Fruit fly (Drosophila melanogaster): ENCODE results near the gene CG4461.

Gene CG4461

DNA sequence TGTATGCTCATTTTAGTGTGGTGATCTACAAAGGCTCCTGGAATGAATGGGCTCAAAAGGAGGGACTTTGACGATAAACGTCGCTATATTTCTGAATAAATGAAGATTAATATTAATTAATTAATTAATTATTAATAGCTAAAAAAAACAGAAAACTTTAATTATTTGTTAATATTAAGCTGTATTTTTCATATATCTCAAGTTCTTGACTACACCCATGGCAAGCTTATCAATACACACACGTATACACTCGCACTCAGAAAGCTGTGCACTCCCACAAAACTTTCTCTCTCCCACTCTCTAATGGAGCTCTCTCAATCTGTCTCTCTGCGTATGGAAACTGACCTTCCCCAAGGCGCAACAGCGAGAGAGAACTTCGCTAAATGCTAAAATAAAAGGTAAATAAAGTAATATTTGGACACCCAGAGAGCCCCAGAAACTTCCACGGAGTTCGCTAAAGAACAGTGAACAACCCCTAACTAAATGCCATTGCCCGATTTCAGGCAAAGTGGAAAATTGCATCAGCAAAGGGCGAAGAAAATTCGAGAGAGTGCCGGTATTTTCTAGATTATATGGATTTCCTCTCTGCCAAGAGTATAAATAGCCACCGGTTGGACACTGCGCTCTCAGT lies 1.7 kb upstream of the CG4461 start:
- peak; percentile 86 for TF ChIP-seq CG3919 (GFP tag; optimal IDR thresholded peaks at IDR 0.05)
- peak; percentile 0 for TF ChIP-seq fd85E (GFP tag; optimal IDR thresholded peaks at IDR 0.05)
- peak; percentile 83 for TF ChIP-seq achi (GFP tag; optimal IDR thresholded peaks at IDR 0.05)
- peak; percentile 82 for TF ChIP-seq svp (GFP tag)
- peak; percentile 81 for TF ChIP-seq Met (GFP tag; optimal IDR thresholded peaks at IDR 0.05)
- peak; percentile 73 for TF ChIP-seq CG11294 (GFP tag; IDR thresholded peaks at IDR 0.05)
- peak; percentile 53 for TF ChIP-seq CG9139 (GFP tag; optimal IDR thresholded peaks at IDR 0.05)
- peak; percentile 68 for TF ChIP-seq CG11762 (GFP tag; optimal IDR thresholded peaks at IDR 0.05; ENCODE audit: insufficient read depth)
- TF ChIP-seq CG34406 (GFP tag; optimal IDR thresholded peaks at IDR 0.05), result peak; percentile 79
- TF ChIP-seq CG16779 (tag; optimal IDR thresholded peaks at IDR 0.05), result peak; percentile 72
- peak; percentile 84 for TF ChIP-seq Hr4 (GFP tag; optimal IDR thresholded peaks at IDR 0.05)
- peak; percentile 83 for TF ChIP-seq CG10631 (GFP tag; optimal IDR thresholded peaks at IDR 0.05)
- peak; percentile 8 to 56 for TF ChIP-seq salr (GFP tag; optimal IDR thresholded peaks at IDR 0.05)
- peak; percentile 43 for TF ChIP-seq CG31627 (GFP tag; optimal IDR thresholded peaks at IDR 0.05)
- no peak for TF ChIP-seq dsx (GFP tag; optimal IDR thresholded peaks at IDR 0.05; ENCODE audit: poor library complexity, severe bottlenecking)
- peak; percentile 83 for TF ChIP-seq CG6276 (GFP tag; optimal IDR thresholded peaks at IDR 0.05)
- TF ChIP-seq CG10669 (GFP tag; optimal IDR thresholded peaks at IDR 0.05), result peak; percentile 69
- peak; percentile 90 for TF ChIP-seq CG15336 (GFP tag; IDR thresholded peaks at IDR 0.05)
- TF ChIP-seq Smox (GFP tag; optimal IDR thresholded peaks at IDR 0.05), result peak; percentile 84
- TF ChIP-seq ss (GFP tag; optimal IDR thresholded peaks at IDR 0.05), result no peak
- TF ChIP-seq vri (GFP tag; optimal IDR thresholded peaks at IDR 0.05), result peak; percentile 54
- TF ChIP-seq fkh (GFP tag; optimal IDR thresholded peaks at IDR 0.05), result peak; percentile 20
- peak; percentile 36 for TF ChIP-seq Hr39 (GFP tag; optimal IDR thresholded peaks at IDR 0.05)
- peak; percentile 68 for TF ChIP-seq cyc (GFP tag; optimal IDR thresholded peaks at IDR 0.05)
- TF ChIP-seq Sox102F (GFP tag; optimal IDR thresholded peaks at IDR 0.05), result peak; percentile 65
- TF ChIP-seq Blimp-1 (GFP tag; optimal IDR thresholded peaks at IDR 0.05), result peak; percentile 27
- peak; percentile 81 for TF ChIP-seq topi (GFP tag; optimal IDR thresholded peaks at IDR 0.05)
- TF ChIP-seq CG8319 (GFP tag; optimal IDR thresholded peaks at IDR 0.05), result peak; percentile 46
- TF ChIP-seq lz (GFP tag; optimal IDR thresholded peaks at IDR 0.05), result peak; percentile 69
- no peak for TF ChIP-seq Hr38 (GFP tag; optimal IDR thresholded peaks at IDR 0.05)
- TF ChIP-seq eg (GFP tag; IDR thresholded peaks at IDR 0.05), result peak; percentile 86
- peak; percentile 94 for TF ChIP-seq Eip78C (GFP tag)
- peak; percentile 69 for TF ChIP-seq Sox14 (GFP tag; optimal IDR thresholded peaks at IDR 0.05)
- peak; percentile 85 for TF ChIP-seq CG6163 (GFP tag; IDR thresholded peaks at IDR 0.05)
- TF ChIP-seq CG8632 (GFP tag; optimal IDR thresholded peaks at IDR 0.05), result peak; percentile 77
- peak; percentile 4 for TF ChIP-seq Ets21C (GFP tag; optimal IDR thresholded peaks at IDR 0.05)
- peak; percentile 78 for TF ChIP-seq Gug (GFP tag; IDR thresholded peaks at IDR 0.05)
- TF ChIP-seq esn (GFP tag; optimal IDR thresholded peaks at IDR 0.05), result peak; percentile 83
- peak; percentile 31 for TF ChIP-seq CG1621 (tag; optimal IDR thresholded peaks at IDR 0.05)
- TF ChIP-seq net (GFP tag; optimal IDR thresholded peaks at IDR 0.05), result peak; percentile 64
- peak; percentile 62 for TF ChIP-seq CG3032 (tag; optimal IDR thresholded peaks at IDR 0.05)
- TF ChIP-seq CG4318 (GFP tag; optimal IDR thresholded peaks at IDR 0.05), result peak; percentile 73
- peak; percentile 72 for TF ChIP-seq pdm3 (GFP tag; optimal IDR thresholded peaks at IDR 0.05)
- TF ChIP-seq CG6854 (GFP tag; optimal IDR thresholded peaks at IDR 0.05), result peak; percentile 18
- peak; percentile 62 for TF ChIP-seq Lpt (GFP tag; optimal IDR thresholded peaks at IDR 0.05)
- TF ChIP-seq Eip75B (GFP tag; optimal IDR thresholded peaks at IDR 0.05), result peak; percentile 73
- peak; percentile 46 for TF ChIP-seq spab (GFP tag; optimal IDR thresholded peaks at IDR 0.05)
- peak; percentile 78 for TF ChIP-seq OdsH (GFP tag; optimal IDR thresholded peaks at IDR 0.05)
- peak; percentile 71 for TF ChIP-seq CG6792 (GFP tag; optimal IDR thresholded peaks at IDR 0.05)
- peak; percentile 72 for TF ChIP-seq CG6808 (GFP tag; optimal IDR thresholded peaks at IDR 0.05)
- peak; percentile 91 for TF ChIP-seq CG8119 (GFP tag; IDR thresholded peaks at IDR 0.05)
